Worm (Caenorhabditis elegans) whole organism, midembryonic: ENCODE results near the gene mog-4.

Experiments
- flt-1 ChIP-seq: fragments of 200-800 bp; sonication (Bioruptor generic); IDR thresholded peaks from 2 replicates; pipeline ENCODE4 v1.3.6; 2022; ENCODE audit warnings: missing genetic modification characterization, missing compliant biosample characterization
- med-1 ChIP-seq: sonication (generic microtip); optimal IDR thresholded peaks from 2 replicates; lab custom pipeline; 2017; ENCODE audit warnings: missing genetic modification characterization, mild to moderate bottlenecking, missing compliant biosample characterization, antibody characterized with exemption, missing genetic modification reagents; ENCODE audit not compliant: insufficient read depth
- ref-1 ChIP-seq: fragments of 200-800 bp; sonication (Bioruptor generic); conservative IDR thresholded peaks from 2 replicates; pipeline ENCODE4 v1.3.6; 2022; ENCODE audit warnings: missing genetic modification reagents, missing genetic modification characterization, missing compliant biosample characterization
- ztf-29 ChIP-seq: fragments of 200-800 bp; sonication (Bioruptor generic); IDR thresholded peaks from 2 replicates; pipeline ENCODE4 v1.3.6; 2022; ENCODE audit warnings: missing genetic modification reagents, missing genetic modification characterization, missing compliant biosample characterization

DNA sequence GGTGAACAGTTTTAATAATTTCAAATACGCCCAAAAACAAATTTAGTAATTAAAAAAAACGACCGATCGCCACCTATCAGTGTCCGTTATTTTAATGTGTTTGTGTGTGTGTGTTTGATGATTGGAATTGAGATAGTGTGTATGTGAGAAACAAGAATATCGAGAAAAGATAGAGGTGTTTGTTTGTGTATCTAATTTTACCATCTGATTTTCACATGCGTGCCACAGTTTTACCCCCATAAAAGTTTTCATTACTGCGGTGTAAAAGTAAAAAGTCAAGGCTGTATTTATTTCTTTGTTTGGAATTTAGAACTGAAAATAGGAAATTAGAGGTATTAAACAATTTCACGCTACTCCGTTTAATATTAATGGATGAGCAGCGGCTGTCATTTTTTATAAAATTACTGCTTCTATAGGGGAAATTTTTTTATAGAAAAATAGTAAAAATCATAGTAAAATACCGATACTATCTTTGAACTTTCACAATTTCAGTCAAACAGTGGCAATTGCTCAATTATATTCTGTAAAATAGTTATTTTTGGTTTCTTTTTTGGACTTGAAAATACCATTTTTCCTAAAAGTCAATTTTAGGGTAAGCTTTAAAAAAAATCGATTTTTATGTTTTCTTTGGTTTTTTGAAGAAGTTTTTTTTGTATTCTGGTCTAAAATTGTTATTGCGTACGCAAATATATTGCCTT lies 38.7 kb upstream of the mog-4 start:
- TF ChIP-seq ztf-29 (GFP tag; lab: Robert Waterston, UW) (no peak), ref-1 (GFP tag; lab: Robert Waterston, UW) (no peak), med-1 (GFP tag; lab: Kevin White, UChicago) (no peak), flt-1 (GFP tag; lab: Robert Waterston, UW) (no peak)
